Worm (Caenorhabditis elegans) whole organism, late embryonic: ENCODE results near the gene thn-5.
"Not testable (repeated sequence)": the region's sequence is repeated elsewhere in the genome, so short reads cannot be mapped to it uniquely, and the experiment has no call there.

Experiments used
- K09A11.1 ChIP-seq: sonication (generic microtip); optimal IDR thresholded peaks from 2 replicates; lab custom pipeline; 2017; ENCODE audit warnings: antibody characterized with exemption, mild to moderate bottlenecking, missing genetic modification characterization, missing compliant biosample characterization; ENCODE audit not compliant: insufficient read depth
- Y22D7AL.16 ChIP-seq: sonication (generic microtip); optimal IDR thresholded peaks from 2 replicates; lab custom pipeline; 2016; ENCODE audit warnings: missing genetic modification characterization, missing compliant biosample characterization
- ceh-14 ChIP-seq: sonication (generic microtip); optimal IDR thresholded peaks from 2 replicates; lab custom pipeline; 2016; ENCODE audit warnings: missing genotype, missing genetic modification characterization, missing compliant biosample characterization
- ceh-2 ChIP-seq: sonication (generic microtip); optimal IDR thresholded peaks from 2 replicates; lab custom pipeline; 2016; ENCODE audit warnings: missing genotype, missing genetic modification characterization, missing compliant biosample characterization
- ceh-24 ChIP-seq: sonication (generic microtip); optimal IDR thresholded peaks from 2 replicates; lab custom pipeline; 2016; ENCODE audit warnings: mild to moderate bottlenecking, missing genetic modification characterization, missing compliant biosample characterization
- ceh-45 ChIP-seq: fragments of 200-800 bp; sonication (Bioruptor generic); IDR thresholded peaks from 2 replicates; pipeline ENCODE4 v1.3.6; 2022; ENCODE audit warnings: missing genetic modification reagents, missing genetic modification characterization, missing compliant biosample characterization
- ceh-6 ChIP-seq: fragments of 200-800 bp; sonication (Bioruptor generic); optimal IDR thresholded peaks from 2 replicates; lab custom pipeline; 2018; ENCODE audit warnings: mild to moderate bottlenecking, missing genetic modification characterization, missing compliant biosample characterization
- ceh-9 ChIP-seq: sonication (generic microtip); optimal IDR thresholded peaks from 2 replicates; lab custom pipeline; 2016; ENCODE audit warnings: mild to moderate bottlenecking, missing genetic modification characterization, inconsistent platforms, missing compliant biosample characterization
- dmd-4 ChIP-seq: sonication (generic microtip); optimal IDR thresholded peaks from 2 replicates; lab custom pipeline; 2016; ENCODE audit warnings: borderline replicate concordance, missing genetic modification characterization, missing compliant biosample characterization
- dve-1 ChIP-seq: sonication (generic microtip); optimal IDR thresholded peaks from 2 replicates; lab custom pipeline; 2017; ENCODE audit warnings: antibody characterized with exemption, mild to moderate bottlenecking, missing genetic modification characterization, missing compliant biosample characterization
- elt-4 ChIP-seq: sonication (generic microtip); optimal IDR thresholded peaks from 2 replicates; lab custom pipeline; 2016; ENCODE audit warnings: missing genetic modification characterization, missing compliant biosample characterization
- ets-4 ChIP-seq: sonication (generic microtip); optimal IDR thresholded peaks from 2 replicates; lab custom pipeline; 2016; ENCODE audit warnings: missing genetic modification characterization, missing compliant biosample characterization
- eyg-1 ChIP-seq: sonication (generic microtip); optimal IDR thresholded peaks from 2 replicates; lab custom pipeline; 2016; ENCODE audit warnings: missing genotype, missing genetic modification characterization, missing compliant biosample characterization
- fax-1 ChIP-seq: sonication (generic microtip); optimal IDR thresholded peaks from 2 replicates; lab custom pipeline; 2016; ENCODE audit warnings: missing genotype, missing genetic modification characterization, missing compliant biosample characterization
- hlh-13 ChIP-seq: fragments of 200-800 bp; sonication (Bioruptor generic); optimal IDR thresholded peaks from 2 replicates; lab custom pipeline; 2018; ENCODE audit warnings: mild to moderate bottlenecking, missing genetic modification characterization, missing compliant biosample characterization
- hlh-15 ChIP-seq: sonication (generic microtip); optimal IDR thresholded peaks from 2 replicates; lab custom pipeline; 2016; ENCODE audit warnings: missing genetic modification characterization, missing compliant biosample characterization
- hlh-30 ChIP-seq: sonication (generic microtip); optimal IDR thresholded peaks from 2 replicates; lab custom pipeline; 2017; ENCODE audit warnings: antibody characterized with exemption, missing genetic modification characterization, missing compliant biosample characterization; ENCODE audit not compliant: insufficient read depth
- nfya-1 ChIP-seq: sonication (generic microtip); optimal IDR thresholded peaks from 2 replicates; lab custom pipeline; 2017; ENCODE audit warnings: missing genetic modification characterization, mild to moderate bottlenecking, missing compliant biosample characterization, antibody characterized with exemption, moderate library complexity
- nhr-232 ChIP-seq: sonication (generic microtip); optimal IDR thresholded peaks from 2 replicates; lab custom pipeline; 2016; ENCODE audit warnings: missing genetic modification characterization, missing compliant biosample characterization
- odd-2 ChIP-seq: sonication (generic microtip); optimal IDR thresholded peaks from 2 replicates; lab custom pipeline; 2017; ENCODE audit warnings: antibody characterized with exemption, mild to moderate bottlenecking, missing genetic modification characterization, missing compliant biosample characterization
- pha-4 ChIP-seq: fragments of 150-350 bp; optimal IDR thresholded peaks from 2 replicates; lab custom pipeline; 2018; ENCODE audit warnings: missing biosample characterization, missing genetic modification reagents, missing genetic modification characterization
- sox-2 ChIP-seq: fragments of 200-800 bp; sonication (Bioruptor generic); IDR thresholded peaks from 2 replicates; pipeline ENCODE4 v1.3.6; 2022; ENCODE audit warnings: missing genetic modification reagents, missing genetic modification characterization, missing compliant biosample characterization
- tbx-2 ChIP-seq: sonication (generic microtip); optimal IDR thresholded peaks from 2 replicates; lab custom pipeline; 2016; ENCODE audit warnings: missing genetic modification characterization, missing compliant biosample characterization
- tbx-7 ChIP-seq: sonication (generic microtip); optimal IDR thresholded peaks from 2 replicates; lab custom pipeline; 2016; ENCODE audit warnings: missing genotype, missing genetic modification characterization, missing compliant biosample characterization
- ttx-3 ChIP-seq: sonication (generic microtip); optimal IDR thresholded peaks from 2 replicates; lab custom pipeline; 2016; ENCODE audit warnings: missing genetic modification reagents, missing genetic modification characterization, missing compliant biosample characterization
- unc-3 ChIP-seq, 2 experiments: fragments of 200-800 bp in 1 of 2; sonication (Bioruptor generic) in 1 of 2; sonication (generic microtip) in 1 of 2; conservative IDR thresholded peaks in 1 of 2; optimal IDR thresholded peaks in 1 of 2; 2 replicates each; pipeline versions ENCODE4 v1.3.6 to Lab custom; 2016 to 2022; ENCODE audit warnings: missing compliant biosample characterization in 2 of 2, missing genetic modification characterization in 2 of 2, missing genetic modification reagents in 1 of 2
- unc-55 ChIP-seq: sonication (generic microtip); optimal IDR thresholded peaks from 2 replicates; lab custom pipeline; 2017; ENCODE audit warnings: missing biosample characterization, missing genetic modification reagents, missing genetic modification characterization
- ztf-16 ChIP-seq: sonication (generic microtip); optimal IDR thresholded peaks from 2 replicates; lab custom pipeline; 2017; ENCODE audit warnings: missing genetic modification characterization, missing compliant biosample characterization

thn-5 gene

ce11 chrIV:5254678-5255077 lies 24.0 kb downstream of the thn-5 start, which contains the start of gene F36H12.10:
Gene F36H12.10 (minus strand): TSS chrIV:5254778.
- not testable (repeated sequence) for TF ChIP-seq ttx-3, hlh-30, ztf-16 (tag; lab: Kevin White, UChicago)

- TF ChIP-seq ceh-2; tbx-2 (tag; lab: Kevin White, UChicago); elt-4: not testable (repeated sequence)
- TF ChIP-seq, all 69 proteins: peak for 0; not testable (repeated sequence) for 69
Measured at ce11 chrIV:5256731-5257130, 26.1 kb downstream of the thn-5 start, which contains the start of gene F36H12.9. Gene F36H12.9 (plus strand): TSS chrIV:5257031.

ce11 chrIV:5258385-5258784 lies 27.8 kb downstream of the thn-5 start, which contains the start of gene ttbk-2.1:
Gene ttbk-2.1 (plus strand): TSS chrIV:5258685.
- not testable (repeated sequence) for TF ChIP-seq ceh-24 (tag; lab: Kevin White, UChicago); ceh-9 (tag; lab: Kevin White, UChicago); eyg-1

- TF ChIP-seq hlh-15; nhr-232 (tag; lab: Kevin White, UChicago); ceh-24 (tag; lab: Kevin White, UChicago): not testable (repeated sequence)
Measured at ce11 chrIV:5260289-5260688, 29.7 kb downstream of the thn-5 start, which contains the start of gene msp-19. Gene msp-19 (plus strand): TSS chrIV:5260589.

ce11 chrIV:5266474-5266873 lies 35.8 kb downstream of the thn-5 start, which contains the start of gene F36H12.5:
Gene F36H12.5 (plus strand): TSS chrIV:5266774.
- TF ChIP-seq nfya-1 (tag; lab: Kevin White, UChicago) (no peak), dmd-4 (tag; lab: Kevin White, UChicago) (no peak), unc-55 (GFP tag; lab: Kevin White, UChicago) (no peak), tbx-7 (tag; lab: Kevin White, UChicago) (no peak), ttx-3 (tag; lab: Kevin White, UChicago) (no peak), ets-4 (tag; lab: Kevin White, UChicago) (no peak), hlh-13 (no peak), ceh-45 (GFP tag; lab: Robert Waterston, UW) (no peak), fax-1 (tag; lab: Kevin White, UChicago) (no peak), nhr-232 (tag; lab: Kevin White, UChicago) (no peak), pha-4 (tag; lab: Kevin White, UChicago) (no peak), ceh-6 (GFP tag; lab: Kevin White, UChicago) (no peak), dve-1 (no peak), odd-2 (no peak), K09A11.1 (tag; lab: Kevin White, UChicago) (no peak), Y22D7AL.16 (tag; lab: Kevin White, UChicago) (no peak)

- TF ChIP-seq nfya-1 (tag; lab: Kevin White, UChicago) (no peak), ztf-16 (tag; lab: Kevin White, UChicago) (no peak), Y22D7AL.16 (tag; lab: Kevin White, UChicago) (no peak), ceh-45 (GFP tag; lab: Robert Waterston, UW) (no peak), dmd-4 (tag; lab: Kevin White, UChicago) (no peak), hlh-30 (tag; lab: Kevin White, UChicago) (no peak), hlh-13 (no peak), nhr-232 (tag; lab: Kevin White, UChicago) (no peak), unc-3 (GFP tag; conservative IDR thresholded peaks at IDR 0.05; lab: Robert Waterston, UW) (no peak), unc-3 (tag; optimal IDR thresholded peaks at IDR 0.05; lab: Kevin White, UChicago) (no peak), ceh-14 (tag; lab: Kevin White, UChicago) (no peak), sox-2 (GFP tag; lab: Robert Waterston, UW) (no peak)
- TF ChIP-seq, all 69 proteins: peak for 0
Measured at ce11 chrIV:5268803-5269202, 38.2 kb downstream of the thn-5 start, which contains the start of gene F36H12.4. Gene F36H12.4 (plus strand): TSS chrIV:5269103.
